Fruit fly (Drosophila melanogaster) whole organism, embryonic: Measurements from ENCODE around the gene CG11052.
A peak's percentile ranks its signal among the peaks of the same experiment; 100 is the strongest.

ENCODE experiments used
- Atf-2 ChIP-seq: fragments of 200-800 bp; sonication (Bioruptor generic); optimal IDR thresholded peaks from 2 replicates; lab custom pipeline; 2016; ENCODE audit warnings: missing biosample characterization, missing genetic modification characterization
- Atf3 ChIP-seq: fragments of 200-800 bp; sonication (Bioruptor generic); optimal IDR thresholded peaks from 3 replicates; lab custom pipeline; 2016; ENCODE audit warnings: missing biosample characterization, missing genetic modification characterization
- B-H1 ChIP-seq: fragments of 200-800 bp; sonication (Bioruptor generic); IDR thresholded peaks from 3 replicates; pipeline ENCODE4 v1.3.6; 2022; ENCODE audit warnings: missing biosample characterization, missing genetic modification characterization
- CG10209 ChIP-seq: fragments of 200-800 bp; sonication (Bioruptor generic); optimal IDR thresholded peaks from 3 replicates; lab custom pipeline; 2017; ENCODE audit warnings: missing biosample characterization, mild to moderate bottlenecking, missing genetic modification characterization, missing genetic modification reagents
- CG10979 ChIP-seq: fragments of 200-800 bp; sonication (Bioruptor generic); optimal IDR thresholded peaks from 2 replicates; lab custom pipeline; 2018; ENCODE audit warnings: missing biosample characterization, mild to moderate bottlenecking, missing genetic modification characterization, moderate library complexity
- CG12071 ChIP-seq: fragments of 200-800 bp; sonication (Bioruptor generic); optimal IDR thresholded peaks from 3 replicates; lab custom pipeline; 2018; ENCODE audit warnings: missing biosample characterization, mild to moderate bottlenecking, missing genetic modification characterization
- CG13775 ChIP-seq: fragments of 200-800 bp; sonication (Bioruptor generic); optimal IDR thresholded peaks from 3 replicates; lab custom pipeline; 2017; ENCODE audit warnings: missing biosample characterization, mild to moderate bottlenecking, missing genetic modification characterization
- CG1602 ChIP-seq: fragments of 200-800 bp; sonication (Bioruptor generic); optimal IDR thresholded peaks from 3 replicates; lab custom pipeline; 2016; ENCODE audit warnings: missing biosample characterization, missing genetic modification characterization
- CG17612 ChIP-seq: fragments of 200-800 bp; sonication (Bioruptor generic); IDR thresholded peaks from 2 replicates; pipeline ENCODE4 v1.3.6; 2022; ENCODE audit warnings: missing biosample characterization, missing genetic modification characterization
- CG6654 ChIP-seq: fragments of 200-800 bp; sonication (Bioruptor generic); optimal IDR thresholded peaks from 2 replicates; lab custom pipeline; 2017; ENCODE audit warnings: missing biosample characterization, mild to moderate bottlenecking, missing genetic modification characterization
- CG6813 ChIP-seq: fragments of 200-800 bp; sonication (Bioruptor generic); optimal IDR thresholded peaks from 2 replicates; lab custom pipeline; 2017; ENCODE audit warnings: missing biosample characterization, missing genetic modification characterization, mild to moderate bottlenecking, moderate library complexity, missing genetic modification reagents
- CG7987 ChIP-seq: fragments of 200-800 bp; sonication (Bioruptor generic); optimal IDR thresholded peaks from 2 replicates; lab custom pipeline; 2018; ENCODE audit warnings: missing biosample characterization, mild to moderate bottlenecking, missing genetic modification characterization, moderate library complexity
- CG8089 ChIP-seq: fragments of 200-800 bp; sonication (Bioruptor generic); optimal IDR thresholded peaks from 3 replicates; lab custom pipeline; 2016; ENCODE audit warnings: missing biosample characterization, missing genetic modification characterization
- CG9797 ChIP-seq: fragments of 200-800 bp; sonication (Bioruptor generic); optimal IDR thresholded peaks from 3 replicates; lab custom pipeline; 2018; ENCODE audit warnings: missing biosample characterization, mild to moderate bottlenecking, missing genetic modification characterization
- CTCF ChIP-seq: fragments of 200-800 bp; sonication (Bioruptor generic); optimal IDR thresholded peaks from 2 replicates; lab custom pipeline; 2017; ENCODE audit warnings: missing biosample characterization, mild to moderate bottlenecking, missing genetic modification characterization, moderate library complexity
- CrebB ChIP-seq: fragments of 200-800 bp; sonication (Bioruptor generic); optimal IDR thresholded peaks from 3 replicates; lab custom pipeline; 2018; ENCODE audit warnings: missing biosample characterization, mild to moderate bottlenecking, missing genetic modification characterization
- D ChIP-seq, 2 experiments: fragments of 200-800 bp in 1 of 2; fragments of >200 bp in 1 of 2; sonication (Bioruptor generic) in 1 of 2; optimal IDR thresholded peaks; 2 replicates in 1 of 2; 3 replicates in 1 of 2; lab custom pipeline; 2017; ENCODE audit warnings: mild to moderate bottlenecking in 1 of 2, missing biosample characterization in 1 of 2, missing genetic modification characterization in 1 of 2, missing genetic modification reagents in 1 of 2
- Gug ChIP-seq: fragments of 200-800 bp; sonication (Bioruptor generic); IDR thresholded peaks from 4 replicates; pipeline ENCODE4 v1.3.6; 2022; ENCODE audit warnings: missing biosample characterization, missing genetic modification characterization
- HHEX ChIP-seq: fragments of 200-800 bp; sonication (Bioruptor generic); optimal IDR thresholded peaks from 3 replicates; lab custom pipeline; 2017; ENCODE audit warnings: missing biosample characterization, mild to moderate bottlenecking, missing genetic modification characterization, missing genetic modification reagents
- Hmr ChIP-seq: fragments of 200-800 bp; sonication (Bioruptor generic); optimal IDR thresholded peaks from 3 replicates; lab custom pipeline; 2017; ENCODE audit warnings: mild to moderate bottlenecking, missing biosample characterization, missing genetic modification reagents, missing genetic modification characterization
- MBD-R2 ChIP-seq: fragments of 200-800 bp; sonication (Bioruptor generic); IDR thresholded peaks from 2 replicates; pipeline ENCODE4 v1.3.6; 2022; ENCODE audit warnings: missing biosample characterization, missing genetic modification characterization
- Mad ChIP-seq: fragments of 200-800 bp; sonication (Bioruptor generic); optimal IDR thresholded peaks from 2 replicates; lab custom pipeline; 2016; ENCODE audit warnings: missing biosample characterization, missing genetic modification characterization
- Mes4 ChIP-seq: fragments of 200-800 bp; sonication (Bioruptor generic); optimal IDR thresholded peaks from 2 replicates; lab custom pipeline; 2016; ENCODE audit warnings: missing biosample characterization, missing genetic modification characterization
- Rx ChIP-seq: fragments of 200-800 bp; sonication (Bioruptor generic); IDR thresholded peaks from 2 replicates; pipeline ENCODE4 v1.3.6; 2022; ENCODE audit warnings: missing biosample characterization, missing genetic modification characterization
- ara ChIP-seq: fragments of 200-800 bp; sonication (Bioruptor generic); IDR thresholded peaks from 2 replicates; pipeline ENCODE4 v1.3.6; 2022; ENCODE audit warnings: missing biosample characterization, missing genetic modification characterization
- br ChIP-seq: fragments of >200 bp; optimal IDR thresholded peaks from 2 replicates; lab custom pipeline; 2017
- crp ChIP-seq, 2 experiments: fragments of 200-800 bp; sonication (Bioruptor generic); optimal IDR thresholded peaks; 2 replicates in 1 of 2; 3 replicates in 1 of 2; lab custom pipeline; 2017; ENCODE audit warnings: missing biosample characterization in 2 of 2, missing genetic modification characterization in 2 of 2, mild to moderate bottlenecking in 1 of 2, moderate library complexity in 1 of 2
- da ChIP-seq: fragments of 200-800 bp; sonication (Bioruptor generic); optimal IDR thresholded peaks from 2 replicates; lab custom pipeline; 2016; ENCODE audit warnings: missing biosample characterization, missing genetic modification characterization
- disco-r ChIP-seq: fragments of 200-800 bp; sonication (Bioruptor generic); optimal IDR thresholded peaks from 2 replicates; lab custom pipeline; 2016; ENCODE audit warnings: missing biosample characterization, missing genetic modification characterization
- dpn ChIP-seq, 2 experiments: fragments of 200-800 bp; sonication (Bioruptor generic); optimal IDR thresholded peaks; 3 replicates each; lab custom pipeline; 2016; ENCODE audit warnings: missing biosample characterization in 2 of 2, missing genetic modification characterization in 2 of 2
- en ChIP-seq: fragments of 200-800 bp; sonication (Bioruptor generic); optimal IDR thresholded peaks from 2 replicates; lab custom pipeline; 2016; ENCODE audit warnings: missing biosample characterization, missing genetic modification characterization
- ham ChIP-seq: fragments of 200-800 bp; sonication (Bioruptor generic); IDR thresholded peaks from 2 replicates; pipeline ENCODE4 v1.3.6; 2022; ENCODE audit warnings: missing biosample characterization, missing genetic modification characterization
- hbn ChIP-seq: fragments of 200-800 bp; sonication (Bioruptor generic); IDR thresholded peaks from 2 replicates; pipeline ENCODE4 v1.3.6; 2022; ENCODE audit warnings: missing biosample characterization, missing genetic modification characterization; ENCODE audit not compliant: partially characterized antibody
- kay ChIP-seq: fragments of 200-800 bp; sonication (Bioruptor generic); optimal IDR thresholded peaks from 2 replicates; lab custom pipeline; 2016; ENCODE audit warnings: missing biosample characterization, missing genetic modification characterization
- lbe ChIP-seq: fragments of 200-800 bp; sonication (Bioruptor generic); optimal IDR thresholded peaks from 2 replicates; lab custom pipeline; 2016; ENCODE audit warnings: missing biosample characterization, mild to moderate bottlenecking, missing genetic modification characterization
- lilli ChIP-seq: fragments of 200-800 bp; sonication (Bioruptor generic); optimal IDR thresholded peaks from 3 replicates; lab custom pipeline; 2016; ENCODE audit warnings: missing biosample characterization, missing genetic modification characterization
- mirr ChIP-seq: fragments of 200-800 bp; sonication (Bioruptor generic); optimal IDR thresholded peaks from 3 replicates; lab custom pipeline; 2018; ENCODE audit warnings: missing biosample characterization, mild to moderate bottlenecking, missing genetic modification characterization
- org-1 ChIP-seq: fragments of 200-800 bp; sonication (Bioruptor generic); optimal IDR thresholded peaks from 2 replicates; lab custom pipeline; 2017; ENCODE audit warnings: missing biosample characterization, missing genetic modification characterization
- prd ChIP-seq, 3 experiments: fragments of >200 bp in 2 of 3; fragments of 200-800 bp in 1 of 3; sonication (Bioruptor generic) in 1 of 3; optimal IDR thresholded peaks in 2 of 3; IDR thresholded peaks in 1 of 3; 2 replicates in 2 of 3; 3 replicates in 1 of 3; pipeline versions ENCODE4 v1.3.6 to Lab custom; 2017 to 2022; ENCODE audit warnings: missing biosample characterization in 1 of 3, missing genetic modification characterization in 1 of 3
- pum ChIP-seq: fragments of 200-800 bp; sonication (Bioruptor generic); optimal IDR thresholded peaks from 2 replicates; lab custom pipeline; 2016; ENCODE audit warnings: missing biosample characterization, missing genetic modification characterization
- salm ChIP-seq: fragments of 200-800 bp; sonication (Bioruptor generic); optimal IDR thresholded peaks from 2 replicates; lab custom pipeline; 2018; ENCODE audit warnings: missing biosample characterization, mild to moderate bottlenecking, missing genetic modification characterization
- sc ChIP-seq, 3 experiments: fragments of >200 bp in 2 of 3; fragments of 200-800 bp in 1 of 3; sonication (Bioruptor generic) in 1 of 3; optimal IDR thresholded peaks; 2 replicates in 2 of 3; 3 replicates in 1 of 3; lab custom pipeline; 2017; ENCODE audit warnings: mild to moderate bottlenecking in 1 of 3, missing biosample characterization in 1 of 3, missing genetic modification characterization in 1 of 3, missing genetic modification reagents in 1 of 3
- scrt ChIP-seq: fragments of 200-800 bp; sonication (Bioruptor generic); optimal IDR thresholded peaks from 2 replicates; lab custom pipeline; 2018; ENCODE audit warnings: missing biosample characterization, mild to moderate bottlenecking, missing genetic modification characterization, moderate library complexity
- tgo ChIP-seq: fragments of 200-800 bp; sonication (Bioruptor generic); IDR thresholded peaks from 3 replicates; pipeline ENCODE4 v1.3.6; 2022; ENCODE audit warnings: missing biosample characterization, missing genetic modification characterization
- ttk ChIP-seq: fragments of 200-800 bp; sonication (Bioruptor generic); IDR thresholded peaks from 2 replicates; pipeline ENCODE4 v2.1.2; 2022; ENCODE audit warnings: missing biosample characterization, missing genetic modification characterization
- usp ChIP-seq: fragments of >200 bp; optimal IDR thresholded peaks from 2 replicates; lab custom pipeline; 2017; ENCODE audit warnings: missing biosample characterization, missing genetic modification characterization
- vnd ChIP-seq: fragments of 200-800 bp; sonication (Bioruptor generic); IDR thresholded peaks from 3 replicates; pipeline ENCODE4 v1.3.6; 2022; ENCODE audit warnings: missing biosample characterization, missing genetic modification characterization; ENCODE audit not compliant: partially characterized antibody
- zfh1 ChIP-seq: fragments of 200-800 bp; sonication (Bioruptor generic); IDR thresholded peaks from 3 replicates; pipeline ENCODE4 v1.3.6; 2022; ENCODE audit warnings: missing biosample characterization, missing genetic modification characterization
- zfh2 ChIP-seq: fragments of 200-800 bp; sonication (Bioruptor generic); optimal IDR thresholded peaks from 2 replicates; lab custom pipeline; 2016; ENCODE audit warnings: missing biosample characterization, missing genetic modification characterization

The CG11052 gene

DNA sequence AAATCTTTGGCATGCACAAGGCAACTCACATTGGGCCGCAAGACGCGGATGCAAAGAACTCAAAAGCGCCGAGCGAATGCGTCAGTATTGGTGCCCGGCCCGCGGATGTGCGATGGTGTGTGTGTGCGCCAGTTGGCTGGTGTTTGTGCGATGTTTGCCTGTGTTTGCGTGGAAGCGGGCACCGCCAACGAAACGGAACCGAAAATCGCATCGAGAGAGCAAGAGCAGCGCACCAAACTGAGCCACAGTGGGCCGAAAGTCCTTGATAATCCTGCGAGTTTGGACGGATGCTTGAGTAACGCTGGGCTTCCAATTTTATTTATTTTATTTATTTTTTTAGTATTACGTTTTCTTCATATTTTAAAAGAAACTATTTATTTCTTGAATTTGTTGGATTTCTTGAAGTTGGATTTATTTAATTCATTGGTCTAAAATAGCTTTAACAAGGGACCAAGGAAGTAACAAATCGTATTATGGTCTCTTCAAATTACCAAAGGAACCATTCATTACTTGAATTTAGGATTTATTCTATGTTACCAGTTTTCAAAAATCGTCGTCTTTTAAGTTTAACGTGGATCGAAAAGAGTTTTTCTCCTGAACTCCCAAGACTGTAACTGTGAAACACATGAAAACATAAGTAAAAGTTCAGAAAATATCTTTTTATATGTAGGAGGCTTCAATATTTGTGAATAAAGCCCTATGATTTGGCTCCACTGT lies 46.2 kb downstream of the CG11052 start (continued):
- no peak for TF ChIP-seq Atf-2 (GFP tag; lab: Kevin White, UChicago)
- no peak for TF ChIP-seq CrebB (tag; lab: Kevin White, UChicago)
- no peak for TF ChIP-seq CG9797 (GFP tag; lab: Kevin White, UChicago)
- no peak for TF ChIP-seq HHEX (GFP tag; lab: Kevin White, UChicago)
- no peak for TF ChIP-seq vnd
- no peak for TF ChIP-seq org-1 (GFP tag; lab: Kevin White, UChicago)
- TF ChIP-seq CG10979: peak; percentile 79
- TF ChIP-seq sc (optimal IDR thresholded peaks at IDR 0.05; lab: Kevin White, UChicago): no peak
- peak; percentile 75 for TF ChIP-seq sc (GFP tag; optimal IDR thresholded peaks at IDR 0.05; lab: Kevin White, UChicago)
- TF ChIP-seq br: no peak
- TF ChIP-seq prd (optimal IDR thresholded peaks at IDR 0.05; lab: Kevin White, UChicago): no peak
- TF ChIP-seq prd (GFP tag; IDR thresholded peaks at IDR 0.05; lab: Robert Waterston, UW): peak; percentile 55
- no peak for TF ChIP-seq mirr (GFP tag; lab: Kevin White, UChicago)
- TF ChIP-seq Hmr (GFP tag; lab: Kevin White, UChicago): no peak
- peak; percentile 55 for TF ChIP-seq CG6654 (GFP tag; lab: Kevin White, UChicago)
- no peak for TF ChIP-seq lbe (GFP tag; lab: Kevin White, UChicago)
- TF ChIP-seq salm (tag; lab: Kevin White, UChicago): no peak
- no peak for TF ChIP-seq Rx
- peak; percentile 29 for TF ChIP-seq kay (GFP tag; lab: Kevin White, UChicago)
- no peak; the same call in 1 of the 2 replicates for TF ChIP-seq ttk (GFP tag; lab: Robert Waterston, UW)
- no peak for TF ChIP-seq Mes4 (GFP tag; lab: Kevin White, UChicago)
- no peak for TF ChIP-seq CG7987
- no peak for TF ChIP-seq dpn (GFP tag; optimal IDR thresholded peaks at IDR 0.05; lab: Kevin White, UChicago)
- no peak for TF ChIP-seq CTCF (GFP tag; lab: Kevin White, UChicago)
- no peak for TF ChIP-seq Mad (GFP tag; lab: Kevin White, UChicago)
- peak; percentile 47; the same call in 1 of the 2 replicates for TF ChIP-seq ara (GFP tag; lab: Robert Waterston, UW)
- peak; percentile 9; the same call in 1 of the 4 replicates for TF ChIP-seq Gug (GFP tag; lab: Robert Waterston, UW)
- no peak for TF ChIP-seq hbn (GFP tag; lab: Robert Waterston, UW)
- peak; percentile 30 for TF ChIP-seq pum
- TF ChIP-seq MBD-R2 (GFP tag; lab: Robert Waterston, UW): no peak
- TF ChIP-seq en (GFP tag; lab: Kevin White, UChicago): no peak
- TF ChIP-seq CG1602 (GFP tag; lab: Kevin White, UChicago): peak; percentile 42
- TF ChIP-seq CG17612 (GFP tag; lab: Robert Waterston, UW): no peak
- TF ChIP-seq zfh2 (GFP tag; lab: Kevin White, UChicago): no peak
- TF ChIP-seq disco-r (GFP tag; lab: Kevin White, UChicago): no peak
- peak; percentile 66 for TF ChIP-seq CG13775 (GFP tag; lab: Kevin White, UChicago)
- no peak for TF ChIP-seq ham (GFP tag; lab: Robert Waterston, UW)
- TF ChIP-seq lilli (GFP tag; lab: Kevin White, UChicago): no peak
- TF ChIP-seq scrt: no peak
- TF ChIP-seq CG12071: no peak
- peak; percentile 57; the same call in 1 of the 3 replicates for TF ChIP-seq zfh1 (GFP tag; lab: Robert Waterston, UW)
- TF ChIP-seq tgo: no peak
- TF ChIP-seq da: no peak
- no peak for TF ChIP-seq crp (GFP tag; optimal IDR thresholded peaks at IDR 0.05; lab: Kevin White, UChicago)
- no peak for TF ChIP-seq Atf3
- TF ChIP-seq CG8089: no peak
- no peak for TF ChIP-seq usp
- TF ChIP-seq D (optimal IDR thresholded peaks at IDR 0.05; lab: Kevin White, UChicago): no peak
- peak; percentile 85 for TF ChIP-seq D (GFP tag; optimal IDR thresholded peaks at IDR 0.05; lab: Kevin White, UChicago)
- no peak; the same call in 2 of the 3 replicates for TF ChIP-seq B-H1 (GFP tag; lab: Robert Waterston, UW)
- TF ChIP-seq CG10209: peak; percentile 40
- TF ChIP-seq CG6813 (GFP tag; lab: Kevin White, UChicago): peak; percentile 4
